Worm (Caenorhabditis elegans) whole organism, early embryonic: ENCODE results near the gene abu-1.

ENCODE experiments used
- B0310.2 ChIP-seq: sonication (generic microtip); optimal IDR thresholded peaks from 2 replicates; lab custom pipeline; 2016; ENCODE audit warnings: mild to moderate bottlenecking, missing genetic modification characterization, missing compliant biosample characterization
- F13C5.2 ChIP-seq: sonication (generic microtip); optimal IDR thresholded peaks from 2 replicates; lab custom pipeline; 2017; ENCODE audit warnings: mild to moderate bottlenecking, missing genetic modification characterization, inconsistent platforms, missing compliant biosample characterization
- aly-1 ChIP-seq: sonication (generic microtip); optimal IDR thresholded peaks from 2 replicates; lab custom pipeline; 2016; ENCODE audit warnings: missing genetic modification characterization, missing compliant biosample characterization
- ama-1 ChIP-seq: fragments of 150-350 bp; optimal IDR thresholded peaks from 2 replicates; lab custom pipeline; 2014
- ceh-13 ChIP-seq: fragments of 200-800 bp; sonication (Bioruptor generic); optimal IDR thresholded peaks from 2 replicates; lab custom pipeline; 2018; ENCODE audit warnings: mild to moderate bottlenecking, missing genetic modification characterization, missing compliant biosample characterization
- ceh-36 ChIP-seq: sonication (generic microtip); optimal IDR thresholded peaks from 2 replicates; lab custom pipeline; 2016; ENCODE audit warnings: missing genetic modification characterization, inconsistent platforms, missing compliant biosample characterization
- ets-7 ChIP-seq: sonication (generic microtip); optimal IDR thresholded peaks from 2 replicates; lab custom pipeline; 2016; ENCODE audit warnings: missing genotype, missing genetic modification characterization, missing compliant biosample characterization
- flt-1 ChIP-seq: fragments of 200-800 bp; sonication (Bioruptor generic); IDR thresholded peaks from 2 replicates; pipeline ENCODE4 v1.3.6; 2022; ENCODE audit warnings: missing genetic modification characterization, missing compliant biosample characterization
- hmbx-1 ChIP-seq: sonication (generic microtip); optimal IDR thresholded peaks from 2 replicates; lab custom pipeline; 2016; ENCODE audit warnings: mild to moderate bottlenecking, missing genetic modification characterization, missing compliant biosample characterization
- hmg-4 ChIP-seq: fragments of 200-800 bp; sonication (Bioruptor generic); optimal IDR thresholded peaks from 2 replicates; lab custom pipeline; 2018; ENCODE audit warnings: mild to moderate bottlenecking, missing genetic modification characterization, missing compliant biosample characterization
- hnd-1 ChIP-seq: sonication (generic microtip); optimal IDR thresholded peaks from 2 replicates; lab custom pipeline; 2016; ENCODE audit warnings: missing genetic modification characterization, missing compliant biosample characterization
- pes-1 ChIP-seq: fragments of 200-800 bp; sonication (Bioruptor generic); IDR thresholded peaks from 2 replicates; pipeline ENCODE4 v1.3.6; 2022; ENCODE audit warnings: missing genetic modification reagents, missing genetic modification characterization, missing compliant biosample characterization
- scrt-1 ChIP-seq: fragments of 200-800 bp; sonication (Bioruptor generic); IDR thresholded peaks from 2 replicates; pipeline ENCODE4 v1.3.6; 2022; ENCODE audit warnings: missing genetic modification characterization, missing compliant biosample characterization
- sea-1 ChIP-seq: fragments of 200-800 bp; sonication (Bioruptor generic); conservative IDR thresholded peaks from 2 replicates; pipeline ENCODE4 v1.3.6; 2022; ENCODE audit warnings: missing genetic modification characterization, missing compliant biosample characterization
- tbx-11 ChIP-seq: fragments of 200-800 bp; sonication (Bioruptor generic); IDR thresholded peaks from 2 replicates; pipeline ENCODE4 v1.3.6; 2022; ENCODE audit warnings: missing genetic modification characterization, missing compliant biosample characterization
- tbx-37 ChIP-seq: fragments of 200-800 bp; sonication (Bioruptor generic); conservative IDR thresholded peaks from 2 replicates; pipeline ENCODE4 v1.3.6; 2022; ENCODE audit warnings: missing genetic modification reagents, missing genetic modification characterization, missing compliant biosample characterization
- tra-4 ChIP-seq: sonication (generic microtip); optimal IDR thresholded peaks from 2 replicates; lab custom pipeline; 2017; ENCODE audit warnings: missing genetic modification characterization, missing compliant biosample characterization

The abu-1 gene

DNA sequence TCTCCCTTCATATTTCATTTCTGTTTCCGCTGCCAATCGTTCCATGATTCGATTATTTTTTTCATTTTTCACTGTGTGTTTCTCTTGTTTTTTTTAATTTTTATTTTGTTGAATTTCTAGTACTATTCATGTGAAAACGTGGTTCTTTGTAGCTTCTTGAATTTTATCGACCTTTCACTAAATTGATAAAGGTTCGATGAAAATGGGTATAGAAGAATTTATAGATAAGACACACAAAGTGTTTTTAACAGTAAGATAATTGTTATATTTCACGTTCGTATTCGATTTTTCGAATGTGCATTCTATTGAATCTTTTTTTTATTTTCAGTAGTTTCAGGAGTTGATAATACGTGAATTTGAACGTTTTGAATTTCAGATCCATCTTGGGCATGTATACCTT, 9.7 kb downstream of the abu-1 start, which contains the start of gene ugt-49:
Gene ugt-49, plus strand, starts transcription at position 371 of the 400 bp plus-strand sequence.
- TF ChIP-seq scrt-1 (GFP tag; lab: Robert Waterston, UW) (no peak), sea-1 (GFP tag; lab: Robert Waterston, UW) (no peak), flt-1 (no peak), ceh-13 (no peak), pes-1 (GFP tag; lab: Robert Waterston, UW) (no peak), ama-1 (lab: Kevin White, UChicago) (no peak), tra-4 (tag; lab: Kevin White, UChicago) (no peak), aly-1 (tag; lab: Kevin White, UChicago) (no peak), ets-7 (tag; lab: Kevin White, UChicago) (no peak), B0310.2 (tag; lab: Kevin White, UChicago) (no peak), tbx-11 (no peak), hmg-4 (GFP tag; lab: Kevin White, UChicago) (no peak), F13C5.2 (tag; lab: Kevin White, UChicago) (no peak), hmbx-1 (tag; lab: Kevin White, UChicago) (no peak), ceh-36 (tag; lab: Kevin White, UChicago) (no peak), hnd-1 (tag; lab: Kevin White, UChicago) (no peak), tbx-37 (no peak)

DNA sequence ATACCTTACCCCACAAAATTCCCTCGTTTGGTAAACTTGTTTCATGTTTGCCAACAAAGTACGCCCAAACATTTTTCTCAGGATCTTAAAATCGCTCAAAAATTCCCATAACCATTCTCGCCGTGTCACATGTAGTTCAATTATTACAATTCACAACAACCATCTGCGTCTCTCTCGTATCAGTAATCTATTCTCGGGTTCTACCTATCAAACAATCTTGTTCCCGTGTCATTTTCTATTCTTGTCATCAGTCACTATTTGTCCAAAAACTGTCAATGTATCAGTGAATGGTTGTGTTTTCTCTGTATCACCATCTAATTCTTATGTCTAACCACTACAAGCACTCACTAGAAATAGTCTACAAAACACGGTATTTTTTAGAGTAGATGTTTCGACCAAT, 10.4 kb downstream of the abu-1 start:
- TF ChIP-seq F13C5.2 (tag; lab: Kevin White, UChicago) (no peak), scrt-1 (GFP tag; lab: Robert Waterston, UW) (no peak), ceh-36 (tag; lab: Kevin White, UChicago) (no peak), sea-1 (GFP tag; lab: Robert Waterston, UW) (no peak), tbx-37 (no peak), B0310.2 (tag; lab: Kevin White, UChicago) (no peak), hmbx-1 (tag; lab: Kevin White, UChicago) (no peak), tbx-11 (no peak), flt-1 (no peak), hmg-4 (GFP tag; lab: Kevin White, UChicago) (no peak), hnd-1 (tag; lab: Kevin White, UChicago) (no peak), ets-7 (tag; lab: Kevin White, UChicago) (no peak), aly-1 (tag; lab: Kevin White, UChicago) (no peak)

DNA sequence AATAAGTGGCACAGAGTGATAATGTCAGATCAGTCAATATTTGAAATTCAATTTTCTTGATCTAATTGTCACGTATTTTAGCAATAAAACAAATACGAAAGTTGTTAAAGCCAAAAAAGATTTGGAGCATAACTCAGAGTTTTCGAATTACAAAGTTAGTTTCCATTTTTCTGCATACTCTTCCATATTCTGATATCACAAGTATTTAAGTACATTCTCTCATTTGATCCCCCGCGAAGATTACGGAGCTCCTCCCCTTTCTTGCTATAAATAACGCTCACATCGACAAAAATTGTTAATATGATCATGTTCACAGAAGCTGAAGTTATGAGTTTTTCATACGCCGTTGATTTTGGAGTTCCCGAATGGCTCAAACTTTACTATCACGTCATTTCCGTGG, 13.4 kb downstream of the abu-1 start, which contains the start of gene sri-20:
Gene sri-20, plus strand, starts transcription at position 301 of the 400 bp plus-strand sequence.
- no peak for TF ChIP-seq scrt-1 (GFP tag; lab: Robert Waterston, UW)
- no peak for TF ChIP-seq hmbx-1 (tag; lab: Kevin White, UChicago)
- no peak for TF ChIP-seq ceh-36 (tag; lab: Kevin White, UChicago)
- no peak for TF ChIP-seq ceh-13
- TF ChIP-seq ama-1 (lab: Kevin White, UChicago): no peak
- no peak for TF ChIP-seq ets-7 (tag; lab: Kevin White, UChicago)
- no peak for TF ChIP-seq B0310.2 (tag; lab: Kevin White, UChicago)
- no peak for TF ChIP-seq tra-4 (tag; lab: Kevin White, UChicago)
- TF ChIP-seq tbx-11: no peak
- TF ChIP-seq hmg-4 (GFP tag; lab: Kevin White, UChicago): no peak
- TF ChIP-seq aly-1 (tag; lab: Kevin White, UChicago): no peak
- TF ChIP-seq sea-1 (GFP tag; lab: Robert Waterston, UW): no peak
- no peak for TF ChIP-seq F13C5.2 (tag; lab: Kevin White, UChicago)
- TF ChIP-seq hnd-1 (tag; lab: Kevin White, UChicago): no peak
- no peak for TF ChIP-seq tbx-37

- TF ChIP-seq hmbx-1 (tag; lab: Kevin White, UChicago): no peak
- TF ChIP-seq tbx-37: no peak
- no peak for TF ChIP-seq tra-4 (tag; lab: Kevin White, UChicago)
- TF ChIP-seq pes-1 (GFP tag; lab: Robert Waterston, UW): no peak
- no peak for TF ChIP-seq hnd-1 (tag; lab: Kevin White, UChicago)
- no peak for TF ChIP-seq aly-1 (tag; lab: Kevin White, UChicago)
Observed at ce11 chrV:10363834-10364233, 17.8 kb downstream of the abu-1 start.

ce11 chrV:10361830-10362397, 19.7 kb downstream of the abu-1 start, which contains the start of gene cash-1:
Gene cash-1 (plus strand): TSS chrV:10362261.
- TF ChIP-seq F13C5.2 (tag; lab: Kevin White, UChicago) (no peak), hmbx-1 (tag; lab: Kevin White, UChicago) (no peak), flt-1 (no peak), hnd-1 (tag; lab: Kevin White, UChicago) (no peak), ets-7 (tag; lab: Kevin White, UChicago) (no peak)

DNA sequence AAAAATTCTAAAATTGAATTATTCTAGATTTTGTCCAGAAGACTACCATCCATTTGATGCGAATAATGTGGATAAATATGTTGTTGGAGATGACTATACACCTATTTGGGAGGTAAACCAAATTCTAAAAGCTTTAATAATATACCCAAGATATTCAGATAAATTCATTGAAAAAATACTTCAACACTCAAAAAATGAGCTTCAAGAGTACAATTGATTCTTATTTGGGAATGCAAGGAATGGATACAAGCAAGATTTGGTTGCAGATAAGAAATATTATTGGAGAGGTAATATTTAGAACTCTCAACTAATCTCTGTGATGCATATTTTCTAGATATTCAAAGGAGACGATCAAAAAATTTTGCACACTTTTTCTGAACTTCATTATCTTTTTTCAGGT, 21.4 kb downstream of the abu-1 start:
- no peak for TF ChIP-seq aly-1 (tag; lab: Kevin White, UChicago)
- TF ChIP-seq ceh-36 (tag; lab: Kevin White, UChicago): no peak

DNA sequence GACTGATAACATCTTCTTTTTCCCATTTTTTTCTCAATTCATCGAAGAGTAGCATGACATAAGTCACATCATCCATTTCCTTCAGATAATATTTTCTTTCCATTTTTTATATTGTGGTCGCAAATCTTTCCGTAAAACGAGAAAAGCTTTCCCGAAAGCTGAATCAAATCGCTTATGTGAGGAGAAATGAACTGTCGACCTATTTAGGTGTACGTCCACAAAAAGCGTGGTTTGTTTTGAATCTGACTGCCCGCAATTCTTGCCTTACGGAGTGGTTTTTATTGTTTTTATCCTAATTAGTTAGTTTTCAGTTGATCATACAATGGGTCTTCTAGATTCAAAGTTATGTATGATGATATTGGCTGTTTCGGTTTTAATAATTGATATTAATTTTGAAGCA, 23.4 kb downstream of the abu-1 start, which contains the start of gene ttll-15:
Gene ttll-15, plus strand, starts transcription at position 301 of the 400 bp plus-strand sequence.
- TF ChIP-seq F13C5.2 (tag; lab: Kevin White, UChicago) (no peak), scrt-1 (GFP tag; lab: Robert Waterston, UW) (no peak), flt-1 (no peak), aly-1 (tag; lab: Kevin White, UChicago) (no peak), sea-1 (GFP tag; lab: Robert Waterston, UW) (no peak), B0310.2 (tag; lab: Kevin White, UChicago) (no peak), pes-1 (GFP tag; lab: Robert Waterston, UW) (no peak), ama-1 (lab: Kevin White, UChicago) (no peak), hmg-4 (GFP tag; lab: Kevin White, UChicago) (no peak), tbx-11 (no peak), ets-7 (tag; lab: Kevin White, UChicago) (no peak), tbx-37 (no peak), ceh-13 (no peak), hnd-1 (tag; lab: Kevin White, UChicago) (no peak), ceh-36 (tag; lab: Kevin White, UChicago) (no peak)
